Fruit fly (Drosophila melanogaster): Measurements from ENCODE around the gene H15.

The H15 gene

DNA sequence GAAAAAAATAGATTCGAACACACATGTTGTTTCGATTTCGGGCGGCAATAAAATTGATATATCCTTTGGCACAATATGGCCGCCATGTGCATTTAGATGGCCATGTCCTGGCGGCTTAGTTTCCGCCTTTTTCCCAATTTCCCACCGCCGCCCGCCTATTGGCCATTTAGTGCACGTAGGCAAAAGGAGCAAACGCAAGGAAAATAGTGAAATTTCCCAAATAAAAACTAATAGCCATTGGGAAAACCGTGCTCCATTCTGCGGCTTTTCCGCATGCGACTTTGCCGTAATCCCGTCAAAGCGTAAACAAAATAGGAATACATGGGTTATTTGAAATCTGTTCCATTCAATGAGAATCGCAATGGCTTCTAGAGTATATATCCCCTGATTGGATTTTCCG is 3.1 kb upstream of the H15 start:
- TF ChIP-seq CG9705 (GFP tag; optimal IDR thresholded peaks at IDR 0.05) (no peak), sage (GFP tag; optimal IDR thresholded peaks at IDR 0.05) (no peak), brk (GFP tag; optimal IDR thresholded peaks at IDR 0.05) (no peak), dmrt93B (GFP tag; optimal IDR thresholded peaks at IDR 0.05) (no peak), h (GFP tag; optimal IDR thresholded peaks at IDR 0.05) (no peak), dsf (GFP tag; optimal IDR thresholded peaks at IDR 0.05; ENCODE audit: borderline replicate concordance) (no peak), Hr78 (GFP tag; optimal IDR thresholded peaks at IDR 0.05) (no peak), Vsx2 (GFP tag; optimal IDR thresholded peaks at IDR 0.05; ENCODE audit: partially characterized antibody) (no peak), Dfd (GFP tag; optimal IDR thresholded peaks at IDR 0.05) (no peak), usp (GFP tag; optimal IDR thresholded peaks at IDR 0.05) (no peak), Myc (optimal IDR thresholded peaks at IDR 0.05) (no peak), fru (GFP tag; optimal IDR thresholded peaks at IDR 0.05) (no peak), CG32264 (GFP tag; optimal IDR thresholded peaks at IDR 0.05) (no peak), Hr83 (GFP tag; optimal IDR thresholded peaks at IDR 0.05; ENCODE audit: poor library complexity, severe bottlenecking) (no peak), Dif (GFP tag; optimal IDR thresholded peaks at IDR 0.05; ENCODE audit: partially characterized antibody) (no peak), pan (optimal IDR thresholded peaks at IDR 0.05) (no peak)

DNA sequence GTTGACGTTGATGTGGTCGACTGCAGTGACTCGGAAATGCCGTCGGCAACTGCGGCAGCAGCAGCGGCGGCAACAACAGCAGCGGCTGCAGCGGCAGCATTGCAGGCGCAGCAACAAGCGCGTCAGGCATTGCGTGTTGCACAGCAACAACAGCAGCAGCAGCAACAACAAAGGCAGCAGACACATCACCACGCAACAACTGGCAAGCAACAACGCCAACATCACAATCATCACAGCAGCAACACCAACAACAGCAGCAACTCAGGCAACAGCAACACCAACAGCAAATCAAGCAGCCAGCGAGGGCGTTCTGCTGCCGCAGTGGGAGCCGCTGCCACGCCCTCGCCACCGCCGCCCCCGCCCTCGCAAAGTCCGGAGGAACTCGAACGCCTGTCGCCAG is 2.9 kb downstream of the H15 start:
- TF ChIP-seq brk (GFP tag; optimal IDR thresholded peaks at IDR 0.05) (no peak), Dfd (GFP tag; optimal IDR thresholded peaks at IDR 0.05) (peak; percentile 80)

DNA sequence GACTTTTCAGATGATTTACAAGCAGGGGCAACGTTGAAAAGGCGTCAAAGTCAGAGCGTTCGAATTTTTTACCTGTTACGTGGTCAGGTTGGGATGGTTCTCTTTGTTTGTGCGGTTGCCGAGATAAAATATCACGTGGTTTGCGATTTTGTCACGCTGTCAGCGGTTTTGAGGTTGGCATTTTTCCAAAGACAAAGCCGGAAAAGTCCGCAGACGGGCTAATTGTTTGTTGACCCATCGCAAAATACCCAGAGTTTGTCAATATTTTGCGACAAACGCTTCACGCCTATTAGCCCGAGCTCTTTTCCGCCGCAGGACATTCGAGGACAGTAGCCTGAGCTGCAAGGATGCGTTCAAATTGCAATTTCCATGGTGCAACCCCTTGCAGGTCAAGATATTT is 6.2 kb downstream of the H15 start:
- TF ChIP-seq CG32264 (GFP tag; optimal IDR thresholded peaks at IDR 0.05) (no peak), dmrt93B (GFP tag; optimal IDR thresholded peaks at IDR 0.05) (no peak), Jra (GFP tag; optimal IDR thresholded peaks at IDR 0.05) (no peak), Abd-B (GFP tag; optimal IDR thresholded peaks at IDR 0.05) (no peak), usp (GFP tag; optimal IDR thresholded peaks at IDR 0.05) (no peak), brk (GFP tag; optimal IDR thresholded peaks at IDR 0.05) (no peak), Dfd (GFP tag; optimal IDR thresholded peaks at IDR 0.05) (no peak), GATAd (GFP tag; optimal IDR thresholded peaks at IDR 0.05) (no peak), lola (GFP tag; optimal IDR thresholded peaks at IDR 0.05) (no peak), woc (GFP tag; optimal IDR thresholded peaks at IDR 0.05) (no peak), Mio (GFP tag; optimal IDR thresholded peaks at IDR 0.05) (no peak)

DNA sequence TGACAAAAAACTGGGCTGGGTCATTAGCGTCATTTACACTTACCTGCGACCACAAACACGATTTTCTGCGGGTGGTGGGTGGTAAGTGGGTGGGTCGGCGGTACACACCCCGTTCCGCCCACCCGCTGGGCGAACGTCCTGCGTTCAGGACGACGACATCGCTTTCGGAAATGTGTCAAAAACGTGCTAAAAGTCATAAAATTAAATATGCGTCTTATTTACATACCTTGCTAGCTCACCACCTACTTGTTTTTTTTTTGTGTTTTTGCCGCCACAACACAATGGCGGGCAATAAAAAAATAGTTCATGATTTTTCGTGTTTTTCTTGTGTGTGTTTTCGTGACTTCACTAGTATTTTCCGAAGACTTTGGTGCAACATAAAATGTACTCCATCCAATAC is 8.5 kb downstream of the H15 start:
- TF ChIP-seq OdsH (GFP tag; optimal IDR thresholded peaks at IDR 0.05) (no peak), rgr (GFP tag; optimal IDR thresholded peaks at IDR 0.05) (no peak), woc (GFP tag; optimal IDR thresholded peaks at IDR 0.05) (no peak), Mio (GFP tag; optimal IDR thresholded peaks at IDR 0.05) (no peak), Hr78 (GFP tag; optimal IDR thresholded peaks at IDR 0.05) (no peak), Hr83 (GFP tag; optimal IDR thresholded peaks at IDR 0.05; ENCODE audit: poor library complexity, severe bottlenecking) (no peak), h (GFP tag; optimal IDR thresholded peaks at IDR 0.05) (no peak), Hnf4 (GFP tag; optimal IDR thresholded peaks at IDR 0.05) (no peak), CrebA (GFP tag; optimal IDR thresholded peaks at IDR 0.05; ENCODE audit: borderline replicate concordance) (no peak), dmrt93B (GFP tag; optimal IDR thresholded peaks at IDR 0.05) (no peak), br (GFP tag; optimal IDR thresholded peaks at IDR 0.05) (no peak)

DNA sequence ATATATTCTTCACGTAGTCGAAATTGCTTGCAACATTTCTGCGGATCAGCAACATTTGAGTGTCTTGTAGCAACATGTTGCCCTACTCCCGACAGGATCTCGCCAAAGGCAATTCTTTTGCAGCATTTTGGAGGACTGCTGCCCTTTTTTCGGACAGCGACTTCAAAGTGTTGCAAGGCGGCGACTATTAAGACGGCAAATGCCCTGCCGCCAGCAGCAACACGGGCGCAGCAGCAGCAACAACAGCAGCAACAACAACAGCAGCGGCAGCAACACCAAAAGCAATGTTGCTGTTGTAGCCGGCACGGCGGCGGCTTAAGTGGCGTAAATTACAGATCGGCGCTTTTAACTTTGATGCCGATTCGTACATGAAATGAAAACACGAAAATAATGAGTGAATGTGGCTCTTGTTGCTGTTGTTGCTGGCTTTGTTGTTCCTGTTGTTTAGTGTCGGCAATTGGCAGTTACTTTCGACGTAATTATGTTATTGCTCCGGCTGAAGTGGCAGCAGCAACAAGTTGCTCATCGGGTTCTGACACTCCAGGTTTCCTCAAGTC is 10.6 kb downstream of the H15 start:
- peak; percentile 8 for TF ChIP-seq Dfd (GFP tag; optimal IDR thresholded peaks at IDR 0.05)
- TF ChIP-seq dmrt93B (GFP tag; optimal IDR thresholded peaks at IDR 0.05), result no peak
- no peak for TF ChIP-seq br (GFP tag; optimal IDR thresholded peaks at IDR 0.05)
- TF ChIP-seq dsf (GFP tag; optimal IDR thresholded peaks at IDR 0.05; ENCODE audit: borderline replicate concordance), result no peak

DNA sequence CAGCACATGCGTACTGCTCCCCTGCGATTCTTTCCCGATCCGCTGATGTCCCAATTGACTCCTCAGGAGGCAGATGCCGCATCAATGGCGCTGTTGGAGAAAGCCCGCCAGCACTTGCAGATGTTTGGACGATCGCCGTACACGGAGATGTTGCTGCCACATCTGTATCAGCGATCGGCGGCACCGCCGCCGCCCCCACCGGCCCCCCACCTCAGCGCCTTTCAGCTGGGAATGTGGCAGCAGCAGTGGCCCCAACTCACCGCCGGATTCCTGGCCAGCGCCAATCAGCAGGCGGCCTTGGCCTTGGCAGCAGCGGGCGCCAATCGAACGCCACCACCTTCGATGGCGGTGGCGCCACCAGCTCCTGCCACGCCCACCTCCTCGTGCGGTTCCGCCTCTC is 11.3 kb downstream of the H15 start:
- TF ChIP-seq N (GFP tag; optimal IDR thresholded peaks at IDR 0.05), result no peak
- TF ChIP-seq Dfd (GFP tag; optimal IDR thresholded peaks at IDR 0.05), result peak; percentile 90
- no peak for TF ChIP-seq h (GFP tag; optimal IDR thresholded peaks at IDR 0.05)
- TF ChIP-seq woc (GFP tag; optimal IDR thresholded peaks at IDR 0.05), result no peak
- no peak for TF ChIP-seq dl (GFP tag; optimal IDR thresholded peaks at IDR 0.05; ENCODE audit: insufficient read depth in 1 of 2, partially characterized antibody in 2 of 2)
